Worm (Caenorhabditis elegans) whole organism, young adult: ENCODE measurements around the gene sra-11.

Experiments
- K11D2.4 ChIP-seq: fragments of 200-800 bp; sonication (Bioruptor generic); IDR thresholded peaks from 2 replicates; pipeline ENCODE4 v1.3.6; 2022; ENCODE audit warnings: missing genetic modification reagents, missing genetic modification characterization, missing compliant biosample characterization
- T26A5.8 ChIP-seq: sonication (generic microtip); optimal IDR thresholded peaks from 2 replicates; lab custom pipeline; 2016; ENCODE audit warnings: missing genetic modification characterization, missing compliant biosample characterization
- ZK185.1 ChIP-seq: sonication (generic microtip); optimal IDR thresholded peaks from 2 replicates; lab custom pipeline; 2016; ENCODE audit warnings: mild to moderate bottlenecking, missing genetic modification characterization, missing compliant biosample characterization; ENCODE audit not compliant: poor library complexity, severe bottlenecking
- efl-1 ChIP-seq: fragments of 150-350 bp; optimal IDR thresholded peaks from 2 replicates; lab custom pipeline; 2014; ENCODE audit warnings: missing biosample characterization, missing genetic modification reagents, missing genetic modification characterization
- lin-35 ChIP-seq, 3 experiments: fragments of 150-350 bp in 2 of 3; sonication (generic microtip) in 1 of 3; optimal IDR thresholded peaks; 2 replicates each; lab custom pipeline; 2014 to 2018; ENCODE audit warnings: missing biosample characterization in 3 of 3, missing genetic modification characterization in 3 of 3, missing genetic modification reagents in 3 of 3
- somi-1 ChIP-seq: fragments of 200-800 bp; sonication (Bioruptor generic); optimal IDR thresholded peaks from 2 replicates; lab custom pipeline; 2018; ENCODE audit warnings: mild to moderate bottlenecking, missing genetic modification characterization, missing compliant biosample characterization
- unc-62 ChIP-seq: fragments of 150-350 bp; optimal IDR thresholded peaks from 2 replicates; lab custom pipeline; 2014; ENCODE audit warnings: missing biosample characterization, missing genetic modification reagents, missing genetic modification characterization
- zfh-2 ChIP-seq: fragments of 200-800 bp; sonication (Bioruptor generic); conservative IDR thresholded peaks from 2 replicates; pipeline ENCODE4 v1.3.6; 2022; ENCODE audit warnings: missing genetic modification reagents, missing genetic modification characterization, missing compliant biosample characterization

- TF ChIP-seq efl-1 (GFP tag; lab: Kevin White, UChicago), result no peak
- TF ChIP-seq ZK185.1 (tag; lab: Kevin White, UChicago), result no peak
- TF ChIP-seq T26A5.8 (tag; lab: Kevin White, UChicago), result no peak
- no peak for TF ChIP-seq lin-35 (GFP tag; optimal IDR thresholded peaks at IDR 0.05; lab: Kevin White, UChicago)
- TF ChIP-seq zfh-2 (GFP tag; lab: Robert Waterston, UW), result no peak
- TF ChIP-seq unc-62, result no peak
- TF ChIP-seq somi-1 (GFP tag; lab: Kevin White, UChicago), result no peak
- no peak for TF ChIP-seq K11D2.4 (GFP tag; lab: Robert Waterston, UW)
Measured at ce11 chrII:10888979-10889378, 21.1 kb downstream of the sra-11 start, which contains the start of gene ptr-8.
